Fruit fly (Drosophila melanogaster): Measurements from ENCODE around the gene CG15170.
A peak's percentile ranks its signal among the peaks of the same experiment; 100 is the strongest.

dm6 chr2L:18953512-18954254 is 36.4 kb downstream of the CG15170 start:
- TF ChIP-seq Crg-1 (GFP tag; optimal IDR thresholded peaks at IDR 0.05) (no peak), CG7045 (GFP tag; optimal IDR thresholded peaks at IDR 0.05) (peak; percentile 15), Mnt (GFP tag; optimal IDR thresholded peaks at IDR 0.05) (no peak), ovo (GFP tag; optimal IDR thresholded peaks at IDR 0.05) (no peak), bab1 (GFP tag; optimal IDR thresholded peaks at IDR 0.05) (no peak), CG11617 (GFP tag; optimal IDR thresholded peaks at IDR 0.05) (peak; percentile 49), CG1620 (GFP tag; optimal IDR thresholded peaks at IDR 0.05) (no peak), cic (GFP tag; optimal IDR thresholded peaks at IDR 0.05) (no peak), kay (GFP tag; ENCODE audit: borderline replicate concordance) (no peak)

Measured in whole organism, adult.